Worm (Caenorhabditis elegans) whole organism, mixed stage, embryonic: ENCODE data around the gene ncs-6.

Source experiments
- M03D4.4 ChIP-seq: sonication (generic microtip); optimal IDR thresholded peaks from 2 replicates; lab custom pipeline; 2017; ENCODE audit warnings: mild to moderate bottlenecking, missing genetic modification characterization, missing compliant biosample characterization
- bed-3 ChIP-seq: fragments of 200-800 bp; sonication (Bioruptor generic); optimal IDR thresholded peaks from 3 replicates; lab custom pipeline; 2018; ENCODE audit warnings: mild to moderate bottlenecking, missing genetic modification characterization, moderate library complexity, missing compliant biosample characterization
- blmp-1 ChIP-seq: fragments of 150-350 bp; optimal IDR thresholded peaks from 2 replicates; lab custom pipeline; 2014; ENCODE audit warnings: missing biosample characterization, missing genetic modification characterization
- ceh-39 ChIP-seq: fragments of 150-350 bp; optimal IDR thresholded peaks from 2 replicates; lab custom pipeline; 2014; ENCODE audit warnings: missing biosample characterization, missing genetic modification characterization
- ceh-43 ChIP-seq: fragments of 200-800 bp; sonication (Bioruptor generic); optimal IDR thresholded peaks from 2 replicates; lab custom pipeline; 2018; ENCODE audit warnings: mild to moderate bottlenecking, missing genetic modification characterization, moderate library complexity, missing compliant biosample characterization
- ceh-83 ChIP-seq: fragments of 200-800 bp; sonication (Bioruptor generic); optimal IDR thresholded peaks from 2 replicates; lab custom pipeline; 2018; ENCODE audit warnings: mild to moderate bottlenecking, missing genetic modification characterization, missing compliant biosample characterization
- ces-1 ChIP-seq: fragments of 150-350 bp; optimal IDR thresholded peaks from 2 replicates; lab custom pipeline; 2014; ENCODE audit warnings: missing biosample characterization, missing genetic modification reagents, missing genetic modification characterization
- cnd-1 ChIP-seq: fragments of 200-800 bp; sonication (Bioruptor generic); optimal IDR thresholded peaks from 2 replicates; lab custom pipeline; 2018; ENCODE audit warnings: mild to moderate bottlenecking, missing genetic modification characterization, missing compliant biosample characterization
- drap-1 ChIP-seq: fragments of 200-800 bp; sonication (Bioruptor generic); optimal IDR thresholded peaks from 3 replicates; lab custom pipeline; 2018; ENCODE audit warnings: mild to moderate bottlenecking, missing genetic modification characterization, missing compliant biosample characterization
- elt-1 ChIP-seq: sonication (generic microtip); optimal IDR thresholded peaks from 2 replicates; lab custom pipeline; 2017; ENCODE audit warnings: missing genetic modification characterization, mild to moderate bottlenecking, missing compliant biosample characterization, antibody characterized with exemption, moderate library complexity, borderline replicate concordance; ENCODE audit not compliant: insufficient read depth
- elt-3 ChIP-seq: fragments of 150-350 bp; optimal IDR thresholded peaks from 2 replicates; lab custom pipeline; 2014; ENCODE audit warnings: missing biosample characterization, missing genetic modification characterization
- ham-2 ChIP-seq: fragments of 200-800 bp; sonication (Bioruptor generic); optimal IDR thresholded peaks from 2 replicates; lab custom pipeline; 2018; ENCODE audit warnings: mild to moderate bottlenecking, missing genetic modification characterization, missing compliant biosample characterization
- hlh-1 ChIP-seq: fragments of 150-350 bp; optimal IDR thresholded peaks from 2 replicates; lab custom pipeline; 2014; ENCODE audit warnings: missing biosample characterization, missing genetic modification reagents, missing genetic modification characterization
- lin-13 ChIP-seq: fragments of 150-350 bp; optimal IDR thresholded peaks from 2 replicates; lab custom pipeline; 2014; ENCODE audit warnings: missing biosample characterization, missing genetic modification characterization
- lin-32 ChIP-seq: fragments of 200-800 bp; sonication (Bioruptor generic); optimal IDR thresholded peaks from 2 replicates; lab custom pipeline; 2018; ENCODE audit warnings: mild to moderate bottlenecking, missing genetic modification characterization, missing compliant biosample characterization
- lsy-2 ChIP-seq: fragments of 150-350 bp; optimal IDR thresholded peaks from 2 replicates; lab custom pipeline; 2014; ENCODE audit warnings: missing biosample characterization, missing genetic modification characterization
- mab-5 ChIP-seq: fragments of 150-350 bp; optimal IDR thresholded peaks from 2 replicates; lab custom pipeline; 2014; ENCODE audit warnings: missing biosample characterization, missing genetic modification characterization
- mep-1 ChIP-seq: fragments of 150-350 bp; optimal IDR thresholded peaks from 2 replicates; lab custom pipeline; 2017; ENCODE audit warnings: missing biosample characterization, missing genetic modification reagents, missing genetic modification characterization, inconsistent platforms
- mls-2 ChIP-seq: sonication (generic microtip); optimal IDR thresholded peaks from 2 replicates; lab custom pipeline; 2016; ENCODE audit warnings: mild to moderate bottlenecking, missing genetic modification characterization, moderate library complexity, missing compliant biosample characterization
- nhr-12 ChIP-seq: fragments of 150-350 bp; optimal IDR thresholded peaks from 2 replicates; lab custom pipeline; 2014; ENCODE audit warnings: missing biosample characterization, missing genetic modification characterization
- nhr-2 ChIP-seq: fragments of 150-350 bp; optimal IDR thresholded peaks from 2 replicates; lab custom pipeline; 2014; ENCODE audit warnings: missing biosample characterization, missing genetic modification characterization
- nhr-237 ChIP-seq: fragments of 150-350 bp; optimal IDR thresholded peaks from 2 replicates; lab custom pipeline; 2014; ENCODE audit warnings: missing biosample characterization, missing genetic modification characterization
- nhr-28 ChIP-seq: fragments of 150-350 bp; optimal IDR thresholded peaks from 2 replicates; lab custom pipeline; 2014; ENCODE audit warnings: missing biosample characterization, missing genetic modification characterization
- sem-2 ChIP-seq: fragments of 200-800 bp; sonication (Bioruptor generic); optimal IDR thresholded peaks from 2 replicates; lab custom pipeline; 2018; ENCODE audit warnings: mild to moderate bottlenecking, missing genetic modification characterization, missing compliant biosample characterization
- snpc-4 ChIP-seq: fragments of 150-350 bp; optimal IDR thresholded peaks from 2 replicates; lab custom pipeline; 2014; ENCODE audit warnings: missing biosample characterization, missing genetic modification characterization
- sptf-1 ChIP-seq: sonication (generic microtip); optimal IDR thresholded peaks from 2 replicates; lab custom pipeline; 2017; ENCODE audit warnings: mild to moderate bottlenecking, missing genetic modification characterization, moderate library complexity, missing compliant biosample characterization
- unc-120 ChIP-seq: sonication (generic microtip); optimal IDR thresholded peaks from 2 replicates; lab custom pipeline; 2017; ENCODE audit warnings: missing genetic modification characterization, missing compliant biosample characterization; ENCODE audit not compliant: poor library complexity, severe bottlenecking
- unc-39 ChIP-seq: fragments of 150-350 bp; optimal IDR thresholded peaks from 2 replicates; lab custom pipeline; 2014; ENCODE audit warnings: missing biosample characterization, missing genetic modification characterization
- unc-62 ChIP-seq: fragments of 150-350 bp; optimal IDR thresholded peaks from 2 replicates; lab custom pipeline; 2014; ENCODE audit warnings: missing biosample characterization, missing genetic modification reagents, missing genetic modification characterization
- zip-8 ChIP-seq: fragments of 150-350 bp; optimal IDR thresholded peaks from 2 replicates; lab custom pipeline; 2014; ENCODE audit warnings: missing biosample characterization, missing genetic modification characterization
- ztf-11 ChIP-seq: fragments of 150-350 bp; optimal IDR thresholded peaks from 2 replicates; lab custom pipeline; 2014; ENCODE audit warnings: missing biosample characterization, missing genetic modification characterization

Gene ncs-6

ce11 chrII:3557417-3557816 is 29.1 kb upstream of the ncs-6 start, which contains the start of gene lgc-45:
lgc-45 (plus strand) TSS chrII:3557472.
- TF ChIP-seq sem-2 (GFP tag; lab: Kevin White, UChicago), result no peak
- TF ChIP-seq mls-2 (tag; lab: Kevin White, UChicago), result no peak
- no peak for TF ChIP-seq drap-1 (GFP tag; lab: Kevin White, UChicago)
- no peak for TF ChIP-seq M03D4.4 (tag; lab: Kevin White, UChicago)
- no peak for TF ChIP-seq nhr-2 (tag; lab: Kevin White, UChicago)
- TF ChIP-seq unc-62 (GFP tag; lab: Kevin White, UChicago), result no peak
- TF ChIP-seq unc-120, result no peak
- TF ChIP-seq lin-32 (GFP tag; lab: Kevin White, UChicago), result no peak
- TF ChIP-seq cnd-1, result no peak
- TF ChIP-seq ceh-83 (GFP tag; lab: Kevin White, UChicago), result no peak
- no peak for TF ChIP-seq ceh-39
- TF ChIP-seq nhr-237, result no peak
- TF ChIP-seq ham-2 (GFP tag; lab: Kevin White, UChicago), result no peak
- no peak for TF ChIP-seq snpc-4 (tag; lab: Kevin White, UChicago)
- no peak for TF ChIP-seq mep-1 (tag; lab: Kevin White, UChicago)
- TF ChIP-seq hlh-1, result no peak

ce11 chrII:3556584-3556983 is 28.3 kb upstream of the ncs-6 start:
- TF ChIP-seq unc-120 (no peak), elt-3 (tag; lab: Kevin White, UChicago) (no peak), sem-2 (GFP tag; lab: Kevin White, UChicago) (no peak), unc-39 (tag; lab: Kevin White, UChicago) (no peak), sptf-1 (no peak), blmp-1 (tag; lab: Kevin White, UChicago) (no peak), mep-1 (tag; lab: Kevin White, UChicago) (no peak)

- TF ChIP-seq lsy-2, result no peak
- TF ChIP-seq sem-2 (GFP tag; lab: Kevin White, UChicago), result no peak
- no peak for TF ChIP-seq elt-3 (tag; lab: Kevin White, UChicago)
- TF ChIP-seq lin-13 (tag; lab: Kevin White, UChicago), result no peak
- no peak for TF ChIP-seq sptf-1
- TF ChIP-seq zip-8 (tag; lab: Kevin White, UChicago), result no peak
- TF ChIP-seq unc-62 (GFP tag; lab: Kevin White, UChicago), result no peak
- TF ChIP-seq elt-1 (tag; lab: Kevin White, UChicago), result no peak
- TF ChIP-seq nhr-237, result no peak
These were observed 27.0 kb upstream of the ncs-6 start for ce11 chrII:3555281-3555680.

- TF ChIP-seq nhr-12 (tag; lab: Kevin White, UChicago) (no peak), drap-1 (GFP tag; lab: Kevin White, UChicago) (no peak), unc-39 (tag; lab: Kevin White, UChicago) (no peak), ceh-43 (GFP tag; lab: Kevin White, UChicago) (no peak), M03D4.4 (tag; lab: Kevin White, UChicago) (no peak), cnd-1 (no peak), bed-3 (GFP tag; lab: Kevin White, UChicago) (no peak), nhr-28 (tag; lab: Kevin White, UChicago) (no peak), unc-62 (GFP tag; lab: Kevin White, UChicago) (no peak), lin-32 (GFP tag; lab: Kevin White, UChicago) (no peak), unc-120 (no peak), ces-1 (GFP tag; lab: Kevin White, UChicago) (no peak), mab-5 (tag; lab: Kevin White, UChicago) (no peak)
These were observed 26.4 kb upstream of the ncs-6 start for ce11 chrII:3554673-3555072.

ce11 chrII:3553453-3553852 is 25.1 kb upstream of the ncs-6 start, which contains the start of gene dnc-3:
dnc-3 (plus strand) TSS chrII:3553724.
- no peak for TF ChIP-seq unc-120
- peak; percentile 75 for TF ChIP-seq ces-1 (GFP tag; lab: Kevin White, UChicago)
- TF ChIP-seq ztf-11 (tag; lab: Kevin White, UChicago), result no peak
- peak; percentile 5 for TF ChIP-seq nhr-237
- TF ChIP-seq mep-1 (tag; lab: Kevin White, UChicago), result peak; percentile 14
- TF ChIP-seq lsy-2, result peak; percentile 29
- TF ChIP-seq ceh-43 (GFP tag; lab: Kevin White, UChicago), result peak; percentile 17
